Worm (Caenorhabditis elegans) whole organism, L4 larva: Measurements from ENCODE around the gene Y82E9BR.10.

Source experiments
- F44E2.7 ChIP-seq: fragments of 200-800 bp; sonication (Bioruptor generic); IDR thresholded peaks from 2 replicates; pipeline ENCODE4 v2.1.2; 2022; ENCODE audit warnings: missing genetic modification characterization, missing compliant biosample characterization
- R02D3.7 ChIP-seq: fragments of 150-350 bp; sonication (generic microtip); optimal IDR thresholded peaks from 3 replicates; lab custom pipeline; 2014; ENCODE audit warnings: missing biosample characterization, missing genetic modification characterization
- Y75B8A.6 ChIP-seq: fragments of 200-800 bp; sonication (Bioruptor generic); IDR thresholded peaks from 2 replicates; pipeline ENCODE4 v1.3.6; 2022; ENCODE audit warnings: missing genetic modification reagents, missing genetic modification characterization, missing compliant biosample characterization
- aha-1 ChIP-seq: fragments of 150-350 bp; peaks from one replicate; lab custom pipeline; 2014; ENCODE audit warnings: missing biosample characterization, missing genetic modification characterization
- ama-1 ChIP-seq: fragments of 150-350 bp; optimal IDR thresholded peaks from 2 replicates; lab custom pipeline; 2014; ENCODE audit warnings: inconsistent platforms, mixed read lengths
- attf-4 ChIP-seq: sonication (generic microtip); optimal IDR thresholded peaks from 3 replicates; lab custom pipeline; 2017; ENCODE audit warnings: missing biosample characterization, missing genetic modification characterization
- ceh-62 ChIP-seq: sonication (generic microtip); optimal IDR thresholded peaks from 2 replicates; lab custom pipeline; 2017; ENCODE audit warnings: missing biosample characterization, missing genetic modification characterization
- ctbp-1 ChIP-seq: fragments of 200-800 bp; sonication (Bioruptor generic); IDR thresholded peaks from 2 replicates; pipeline ENCODE4 v1.3.6; 2022; ENCODE audit warnings: missing genetic modification reagents, missing genetic modification characterization, missing compliant biosample characterization
- daf-19 ChIP-seq: fragments of 200-800 bp; sonication (Bioruptor generic); conservative IDR thresholded peaks from 2 replicates; pipeline ENCODE4 v1.3.6; 2022; ENCODE audit warnings: missing genetic modification characterization, missing compliant biosample characterization
- daf-8 ChIP-seq: fragments of 200-800 bp; sonication (Bioruptor generic); IDR thresholded peaks from 2 replicates; pipeline ENCODE4 v1.3.6; 2022; ENCODE audit warnings: missing genetic modification characterization, missing compliant biosample characterization
- dmd-8 ChIP-seq: fragments of 200-800 bp; sonication (Bioruptor generic); IDR thresholded peaks from 2 replicates; pipeline ENCODE4 v1.3.6; 2022; ENCODE audit warnings: missing genetic modification characterization, missing compliant biosample characterization
- dmd-9 ChIP-seq: fragments of 200-800 bp; sonication (Bioruptor generic); IDR thresholded peaks from 2 replicates; pipeline ENCODE4 v1.3.6; 2022; ENCODE audit warnings: missing genetic modification reagents, missing genetic modification characterization, missing compliant biosample characterization
- dpl-1 ChIP-seq: fragments of 150-350 bp; optimal IDR thresholded peaks from 2 replicates; lab custom pipeline; 2014; ENCODE audit warnings: missing biosample characterization, missing genetic modification reagents, missing genetic modification characterization
- fkh-10 ChIP-seq: fragments of 150-350 bp; optimal IDR thresholded peaks from 2 replicates; lab custom pipeline; 2014; ENCODE audit warnings: missing biosample characterization, missing genetic modification reagents, missing genetic modification characterization
- hmg-1.1 ChIP-seq: fragments of 200-800 bp; sonication (Bioruptor generic); IDR thresholded peaks from 2 replicates; pipeline ENCODE4 v1.3.6; 2022; ENCODE audit warnings: missing genetic modification reagents, missing genetic modification characterization, missing compliant biosample characterization
- lin-29 ChIP-seq: fragments of 200-800 bp; sonication (Bioruptor generic); IDR thresholded peaks from 2 replicates; pipeline ENCODE4 v1.3.6; 2022; ENCODE audit warnings: missing genetic modification reagents, missing genetic modification characterization, missing compliant biosample characterization
- lin-39 ChIP-seq: fragments of 150-350 bp; optimal IDR thresholded peaks from 2 replicates; lab custom pipeline; 2014; ENCODE audit warnings: missing biosample characterization, missing genetic modification reagents, missing genetic modification characterization
- lsy-2 ChIP-seq, 2 experiments: fragments of 150-350 bp in 1 of 2; sonication (generic microtip) in 1 of 2; optimal IDR thresholded peaks; 2 replicates each; lab custom pipeline; 2014 to 2017; ENCODE audit warnings: missing biosample characterization in 2 of 2, missing genetic modification characterization in 2 of 2
- mxl-3 ChIP-seq: fragments of 200-800 bp; sonication (Bioruptor generic); optimal IDR thresholded peaks from 2 replicates; lab custom pipeline; 2018; ENCODE audit warnings: mild to moderate bottlenecking, missing genetic modification characterization, missing compliant biosample characterization
- nhr-10 ChIP-seq: fragments of 150-350 bp; optimal IDR thresholded peaks from 2 replicates; lab custom pipeline; 2014; ENCODE audit warnings: missing biosample characterization, missing genetic modification characterization
- nhr-11 ChIP-seq: fragments of 150-350 bp; optimal IDR thresholded peaks from 2 replicates; lab custom pipeline; 2014; ENCODE audit warnings: missing biosample characterization, missing genetic modification characterization
- nhr-111 ChIP-seq: fragments of 200-800 bp; sonication (Bioruptor generic); optimal IDR thresholded peaks from 2 replicates; lab custom pipeline; 2018; ENCODE audit warnings: mild to moderate bottlenecking, missing genetic modification characterization, missing compliant biosample characterization
- nhr-237 ChIP-seq: sonication (generic microtip); optimal IDR thresholded peaks from 2 replicates; lab custom pipeline; 2017; ENCODE audit warnings: missing biosample characterization, missing genetic modification characterization
- nhr-28 ChIP-seq: fragments of 150-350 bp; optimal IDR thresholded peaks from 2 replicates; lab custom pipeline; 2014; ENCODE audit warnings: missing biosample characterization, missing genetic modification characterization
- nhr-41 ChIP-seq: fragments of 200-800 bp; sonication (Bioruptor generic); IDR thresholded peaks from 2 replicates; pipeline ENCODE4 v1.3.6; 2022; ENCODE audit warnings: missing genetic modification reagents, missing genetic modification characterization, missing compliant biosample characterization
- php-3 ChIP-seq: fragments of 200-800 bp; sonication (Bioruptor generic); IDR thresholded peaks from 2 replicates; pipeline ENCODE4 v1.3.6; 2022; ENCODE audit warnings: missing genetic modification reagents, missing genetic modification characterization, missing compliant biosample characterization
- pqm-1 ChIP-seq: sonication (generic microtip); optimal IDR thresholded peaks from 2 replicates; lab custom pipeline; 2017; ENCODE audit warnings: missing biosample characterization, missing genetic modification characterization
- snpc-1.2 ChIP-seq: fragments of 200-800 bp; sonication (Bioruptor generic); IDR thresholded peaks from 2 replicates; pipeline ENCODE4 v1.3.6; 2022; ENCODE audit warnings: missing genetic modification reagents, missing genetic modification characterization, missing compliant biosample characterization
- unc-130 ChIP-seq: sonication (generic microtip); optimal IDR thresholded peaks from 2 replicates; lab custom pipeline; 2016; ENCODE audit warnings: missing genetic modification reagents, missing genetic modification characterization, missing compliant biosample characterization
- unc-62 ChIP-seq, 3 experiments: fragments of 150-350 bp in 1 of 3; sonication (generic microtip); optimal IDR thresholded peaks in 2 of 3; peaks in 1 of 3; 1 replicate in 1 of 3; 2 replicates in 2 of 3; lab custom pipeline; 2014 to 2017; ENCODE audit warnings: missing biosample characterization in 3 of 3, missing genetic modification characterization in 3 of 3, missing genetic modification reagents in 3 of 3, missing genotype in 1 of 3
- zag-1 ChIP-seq: fragments of 150-350 bp; optimal IDR thresholded peaks from 2 replicates; lab custom pipeline; 2014; ENCODE audit warnings: missing biosample characterization, missing genetic modification characterization
- zfp-2 ChIP-seq: sonication (generic microtip); optimal IDR thresholded peaks from 2 replicates; lab custom pipeline; 2016; ENCODE audit warnings: mild to moderate bottlenecking, missing genetic modification characterization, missing compliant biosample characterization
- ztf-7 ChIP-seq: fragments of 150-350 bp; optimal IDR thresholded peaks from 2 replicates; lab custom pipeline; 2014; ENCODE audit warnings: missing biosample characterization, missing genetic modification characterization

Y82E9BR.10 gene

DNA sequence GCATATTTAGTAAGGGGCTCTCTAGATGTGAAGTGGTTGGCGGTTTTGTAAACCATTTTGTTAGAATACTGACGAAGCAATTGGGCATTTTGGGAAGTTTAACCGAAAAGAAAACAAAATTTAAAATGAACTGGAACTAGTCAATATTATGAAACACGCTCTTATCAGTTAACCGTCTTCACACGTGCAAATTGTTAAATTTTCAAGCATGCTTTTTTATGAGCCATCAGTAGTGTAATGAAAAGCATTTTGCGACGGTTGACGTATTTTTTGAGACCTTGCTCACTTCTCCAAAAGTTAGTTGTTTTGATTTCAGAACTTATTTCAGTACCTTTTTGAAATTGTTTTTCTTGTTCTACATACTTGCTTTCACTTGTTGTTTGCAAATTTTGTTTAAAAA is 26.1 kb downstream of the Y82E9BR.10 start, which contains the start of gene fbxa-25 (continued):
- TF ChIP-seq dpl-1 (no peak), dmd-8 (GFP tag; lab: Robert Waterston, UW) (no peak), daf-19 (GFP tag; lab: Robert Waterston, UW) (no peak), nhr-11 (tag; lab: Kevin White, UChicago) (no peak), unc-130 (GFP tag; lab: Kevin White, UChicago) (no peak), unc-62 (GFP tag; optimal IDR thresholded peaks at IDR 0.05 in 1 of 2; lab: Kevin White, UChicago) (no peak), unc-62 (tag; optimal IDR thresholded peaks at IDR 0.05; lab: Kevin White, UChicago) (no peak), fkh-10 (GFP tag; lab: Kevin White, UChicago) (no peak), mxl-3 (peak; percentile 30), dmd-9 (GFP tag; lab: Robert Waterston, UW) (no peak), R02D3.7 (tag; lab: Kevin White, UChicago) (no peak), php-3 (0 out of 2 replicates have a peak, but pooled peaks have one; percentile 48), lin-29 (GFP tag; lab: Robert Waterston, UW) (no peak), lsy-2 (tag; optimal IDR thresholded peaks at IDR 0.05; lab: Kevin White, UChicago) (no peak), ctbp-1 (GFP tag; lab: Robert Waterston, UW) (no peak), pqm-1 (tag; lab: Kevin White, UChicago) (peak; percentile 64), ztf-7 (tag; lab: Kevin White, UChicago) (no peak), attf-4 (tag; lab: Kevin White, UChicago) (no peak), ceh-62 (tag; lab: Kevin White, UChicago) (no peak)
- TF ChIP-seq, all 104 proteins: peak for 7

DNA sequence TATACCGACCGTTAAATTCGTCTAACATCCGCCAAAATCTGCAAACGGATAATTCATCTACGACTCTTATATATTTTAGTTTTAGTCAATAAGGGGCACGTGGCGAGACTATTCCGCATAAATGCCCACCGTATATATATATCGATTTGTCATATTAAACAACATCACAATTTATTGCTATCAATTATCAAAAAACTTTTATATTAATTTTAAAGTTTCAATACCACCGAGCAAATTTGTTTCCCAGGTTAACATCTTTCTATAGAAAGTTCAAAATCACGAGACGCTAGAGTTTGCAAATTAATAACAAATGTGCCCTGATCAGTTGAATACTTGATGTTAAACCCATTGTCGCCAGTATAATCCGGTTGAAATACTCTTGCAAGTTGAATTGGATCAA is 27.9 kb downstream of the Y82E9BR.10 start, which contains the start of gene Y82E9BL.5:
Gene Y82E9BL.5, minus strand, starts transcription at position 101 of the 400 bp plus-strand sequence.
- TF ChIP-seq daf-19 (GFP tag; lab: Robert Waterston, UW) (no peak), dmd-9 (GFP tag; lab: Robert Waterston, UW) (no peak), nhr-111 (GFP tag; lab: Kevin White, UChicago) (no peak), lin-39 (tag; lab: Kevin White, UChicago) (no peak), snpc-1.2 (GFP tag; lab: Robert Waterston, UW) (no peak), lsy-2 (tag; optimal IDR thresholded peaks at IDR 0.05; lab: Kevin White, UChicago) (no peak), F44E2.7 (GFP tag; lab: Robert Waterston, UW) (no peak), zag-1 (tag; lab: Kevin White, UChicago) (no peak)

ce11 chrIII:1347003-1347402 is 28.4 kb downstream of the Y82E9BR.10 start:
- TF ChIP-seq unc-62 (GFP tag; optimal IDR thresholded peaks at IDR 0.05 in 1 of 2; lab: Kevin White, UChicago) (peak in 1 of 2 experiments; percentile 58), unc-62 (tag; optimal IDR thresholded peaks at IDR 0.05; lab: Kevin White, UChicago) (no peak), dmd-9 (GFP tag; lab: Robert Waterston, UW) (no peak), aha-1 (peak; percentile 92)

- TF ChIP-seq Y75B8A.6 (GFP tag; lab: Robert Waterston, UW) (no peak), aha-1 (no peak), R02D3.7 (tag; lab: Kevin White, UChicago) (no peak), nhr-28 (tag; lab: Kevin White, UChicago) (no peak), lin-39 (tag; lab: Kevin White, UChicago) (no peak), nhr-41 (no peak), nhr-237 (tag; lab: Kevin White, UChicago) (no peak), daf-8 (GFP tag; lab: Robert Waterston, UW) (no peak), ama-1 (lab: Kevin White, UChicago) (no peak), hmg-1.1 (no peak), nhr-10 (no peak)
Measured at ce11 chrIII:1345694-1346093, 29.7 kb downstream of the Y82E9BR.10 start, which contains the start of gene Y82E9BL.6. TSS of gene Y82E9BL.6 (minus strand) at chrIII:1345794.

ce11 chrIII:1342919-1343419 is 32.4 kb downstream of the Y82E9BR.10 start, which contains the start of gene fbxa-27:
TSS of gene fbxa-27 (plus strand) at chrIII:1342969.
- TF ChIP-seq zfp-2 (no peak), unc-62 (GFP tag; optimal IDR thresholded peaks at IDR 0.05 in 1 of 2; lab: Kevin White, UChicago) (peak in 1 of 2 experiments; percentile 61), unc-62 (tag; optimal IDR thresholded peaks at IDR 0.05; lab: Kevin White, UChicago) (no peak)
